Worm (Caenorhabditis elegans) whole organism, young adult: ENCODE measurements around the gene pitr-2.

Experiments
- B0261.1 ChIP-seq: sonication (generic microtip); optimal IDR thresholded peaks from 2 replicates; lab custom pipeline; 2016; ENCODE audit warnings: mild to moderate bottlenecking, missing genetic modification characterization, moderate library complexity, missing compliant biosample characterization
- F23B12.7 ChIP-seq: sonication (generic microtip); optimal IDR thresholded peaks from 2 replicates; lab custom pipeline; 2017; ENCODE audit warnings: missing genetic modification characterization, mild to moderate bottlenecking, missing compliant biosample characterization, antibody characterized with exemption, moderate library complexity; ENCODE audit not compliant: insufficient read depth
- F49E8.2 ChIP-seq: sonication (generic microtip); optimal IDR thresholded peaks from 3 replicates; lab custom pipeline; 2017; ENCODE audit warnings: missing genetic modification characterization, mild to moderate bottlenecking, missing compliant biosample characterization, antibody characterized with exemption, moderate library complexity; ENCODE audit not compliant: insufficient read depth
- K11D2.4 ChIP-seq: fragments of 200-800 bp; sonication (Bioruptor generic); IDR thresholded peaks from 2 replicates; pipeline ENCODE4 v1.3.6; 2022; ENCODE audit warnings: missing genetic modification reagents, missing genetic modification characterization, missing compliant biosample characterization
- T07F8.4 ChIP-seq: sonication (generic microtip); optimal IDR thresholded peaks from 2 replicates; lab custom pipeline; 2016; ENCODE audit warnings: mild to moderate bottlenecking, missing genetic modification characterization, moderate library complexity, missing compliant biosample characterization
- Y53G8AR.9 ChIP-seq: fragments of 200-800 bp; sonication (Bioruptor generic); conservative IDR thresholded peaks from 2 replicates; pipeline ENCODE4 v1.3.6; 2022; ENCODE audit warnings: missing genetic modification reagents, missing genetic modification characterization, missing compliant biosample characterization
- Y56A3A.18 ChIP-seq: fragments of 200-800 bp; sonication (Bioruptor generic); IDR thresholded peaks from 2 replicates; pipeline ENCODE4 v1.3.6; 2022; ENCODE audit warnings: missing genetic modification reagents, missing genetic modification characterization, missing compliant biosample characterization
- Y67H2A.10 ChIP-seq: fragments of 200-800 bp; sonication (Bioruptor generic); conservative IDR thresholded peaks from 2 replicates; pipeline ENCODE4 v1.3.6; 2022; ENCODE audit warnings: missing genetic modification reagents, missing genetic modification characterization, missing compliant biosample characterization
- ZK185.1 ChIP-seq: sonication (generic microtip); optimal IDR thresholded peaks from 2 replicates; lab custom pipeline; 2016; ENCODE audit warnings: mild to moderate bottlenecking, missing genetic modification characterization, missing compliant biosample characterization; ENCODE audit not compliant: poor library complexity, severe bottlenecking
- ceh-79 ChIP-seq: sonication (generic microtip); optimal IDR thresholded peaks from 2 replicates; lab custom pipeline; 2017; ENCODE audit warnings: mild to moderate bottlenecking, missing genetic modification characterization, missing compliant biosample characterization
- dpff-1 ChIP-seq: sonication (generic microtip); optimal IDR thresholded peaks from 2 replicates; lab custom pipeline; 2017; ENCODE audit warnings: mild to moderate bottlenecking, missing genetic modification characterization, missing compliant biosample characterization
- egl-18 ChIP-seq: fragments of 200-800 bp; sonication (Bioruptor generic); IDR thresholded peaks from 2 replicates; pipeline ENCODE4 v1.3.6; 2022; ENCODE audit warnings: missing genetic modification reagents, missing genetic modification characterization, missing compliant biosample characterization
- egrh-3 ChIP-seq: fragments of 200-800 bp; sonication (Bioruptor generic); IDR thresholded peaks from 2 replicates; pipeline ENCODE4 v1.3.6; 2022; ENCODE audit warnings: missing genetic modification reagents, missing genetic modification characterization, missing compliant biosample characterization
- ets-4 ChIP-seq: fragments of 200-800 bp; sonication (Bioruptor generic); optimal IDR thresholded peaks from 2 replicates; lab custom pipeline; 2018; ENCODE audit warnings: mild to moderate bottlenecking, missing genetic modification characterization, missing compliant biosample characterization
- hmg-1.2 ChIP-seq: fragments of 200-800 bp; sonication (Bioruptor generic); IDR thresholded peaks from 2 replicates; pipeline ENCODE4 v1.3.6; 2022; ENCODE audit warnings: missing genetic modification reagents, missing genetic modification characterization, missing compliant biosample characterization
- hrde-1 ChIP-seq: sonication (generic microtip); optimal IDR thresholded peaks from 2 replicates; lab custom pipeline; 2016; ENCODE audit warnings: missing genetic modification characterization, mild to moderate bottlenecking, missing compliant biosample characterization, moderate library complexity, missing genotype, missing genetic modification reagents, borderline replicate concordance
- lin-35 ChIP-seq, 3 experiments: fragments of 150-350 bp in 2 of 3; sonication (generic microtip) in 1 of 3; optimal IDR thresholded peaks; 2 replicates each; lab custom pipeline; 2014 to 2018; ENCODE audit warnings: missing biosample characterization in 3 of 3, missing genetic modification characterization in 3 of 3, missing genetic modification reagents in 3 of 3
- lin-54 ChIP-seq: fragments of 200-800 bp; sonication (Bioruptor generic); optimal IDR thresholded peaks from 2 replicates; lab custom pipeline; 2018; ENCODE audit warnings: mild to moderate bottlenecking, missing genetic modification characterization, missing compliant biosample characterization
- madf-8 ChIP-seq: fragments of 200-800 bp; sonication (Bioruptor generic); conservative IDR thresholded peaks from 2 replicates; pipeline ENCODE4 v1.3.6; 2022; ENCODE audit warnings: missing genetic modification reagents, missing genetic modification characterization, missing compliant biosample characterization
- mel-28 ChIP-seq: sonication (generic microtip); optimal IDR thresholded peaks from 2 replicates; lab custom pipeline; 2016; ENCODE audit warnings: borderline replicate concordance, mild to moderate bottlenecking, missing genetic modification characterization, missing compliant biosample characterization
- nfya-1 ChIP-seq: sonication (generic microtip); optimal IDR thresholded peaks from 2 replicates; lab custom pipeline; 2017; ENCODE audit warnings: antibody characterized with exemption, missing compliant biosample characterization, missing genetic modification characterization, borderline replicate concordance; ENCODE audit not compliant: insufficient read depth
- pbrm-1 ChIP-seq: fragments of 200-800 bp; sonication (Bioruptor generic); IDR thresholded peaks from 2 replicates; pipeline ENCODE4 v1.3.6; 2022; ENCODE audit warnings: missing genetic modification reagents, missing genetic modification characterization, missing compliant biosample characterization
- pha-4 ChIP-seq: fragments of 150-350 bp; sonication (generic microtip); optimal IDR thresholded peaks from 2 replicates; lab custom pipeline; 2014; ENCODE audit warnings: missing biosample characterization, missing genetic modification reagents, missing genetic modification characterization
- repo-1 ChIP-seq: sonication (generic microtip); optimal IDR thresholded peaks from 2 replicates; lab custom pipeline; 2017; ENCODE audit warnings: mild to moderate bottlenecking, missing genetic modification characterization, missing compliant biosample characterization
- rpc-1 ChIP-seq, 2 experiments: fragments of 150-350 bp in 1 of 2; sonication (generic microtip) in 1 of 2; optimal IDR thresholded peaks; 2 replicates each; lab custom pipeline; 2014 to 2018; ENCODE audit warnings: missing biosample characterization in 1 of 2, missing genetic modification characterization in 1 of 2, missing genetic modification reagents in 1 of 2, missing genotype in 1 of 2
- unc-130 ChIP-seq: sonication (generic microtip); optimal IDR thresholded peaks from 2 replicates; lab custom pipeline; 2016; ENCODE audit warnings: missing genetic modification reagents, missing genetic modification characterization, missing compliant biosample characterization
- zfh-2 ChIP-seq: fragments of 200-800 bp; sonication (Bioruptor generic); conservative IDR thresholded peaks from 2 replicates; pipeline ENCODE4 v1.3.6; 2022; ENCODE audit warnings: missing genetic modification reagents, missing genetic modification characterization, missing compliant biosample characterization
- zim-3 ChIP-seq: sonication (generic microtip); optimal IDR thresholded peaks from 2 replicates; lab custom pipeline; 2017; ENCODE audit warnings: mild to moderate bottlenecking, missing genetic modification characterization, moderate library complexity, missing compliant biosample characterization
- ztf-18 ChIP-seq: sonication (generic microtip); optimal IDR thresholded peaks from 2 replicates; lab custom pipeline; 2016; ENCODE audit warnings: missing genotype, mild to moderate bottlenecking, missing genetic modification characterization, missing compliant biosample characterization
- ztf-25 ChIP-seq: fragments of 200-800 bp; sonication (Bioruptor generic); IDR thresholded peaks from 2 replicates; pipeline ENCODE4 v1.3.6; 2022; ENCODE audit warnings: missing genetic modification reagents, missing genetic modification characterization, missing compliant biosample characterization
- ztf-26 ChIP-seq: sonication (generic microtip); optimal IDR thresholded peaks from 2 replicates; lab custom pipeline; 2017; ENCODE audit warnings: missing genetic modification characterization, missing compliant biosample characterization
- ztf-28 ChIP-seq: fragments of 200-800 bp; sonication (Bioruptor generic); IDR thresholded peaks from 2 replicates; pipeline ENCODE4 v1.3.6; 2022; ENCODE audit warnings: missing genetic modification reagents, missing genetic modification characterization, missing compliant biosample characterization

pitr-2 gene

ce11 chrV:9162955-9163468 lies 25.5 kb upstream of the pitr-2 start, which contains the start of gene col-145:
TSS of gene col-145 (minus strand) at chrV:9163005.
- TF ChIP-seq zim-3 (no peak), lin-54 (GFP tag; lab: Kevin White, UChicago) (no peak), pha-4 (tag; lab: Kevin White, UChicago) (no peak), ZK185.1 (tag; lab: Kevin White, UChicago) (no peak), madf-8 (GFP tag; lab: Robert Waterston, UW) (no peak), dpff-1 (tag; lab: Kevin White, UChicago) (no peak), hmg-1.2 (GFP tag; lab: Robert Waterston, UW) (no peak), rpc-1 (optimal IDR thresholded peaks at IDR 0.05; lab: Kevin White, UChicago) (no peak), rpc-1 (tag; optimal IDR thresholded peaks at IDR 0.05; lab: Kevin White, UChicago) (no peak), T07F8.4 (tag; lab: Kevin White, UChicago) (no peak), Y56A3A.18 (GFP tag; lab: Robert Waterston, UW) (no peak), mel-28 (tag; lab: Kevin White, UChicago) (no peak), K11D2.4 (no peak), zfh-2 (GFP tag; lab: Robert Waterston, UW) (no peak), ets-4 (GFP tag; lab: Kevin White, UChicago) (no peak), ztf-26 (no peak), B0261.1 (tag; lab: Kevin White, UChicago) (no peak), ztf-18 (tag; lab: Kevin White, UChicago) (no peak)
- TF ChIP-seq, all 124 proteins: peak for 0

- no peak for TF ChIP-seq pbrm-1 (GFP tag; lab: Robert Waterston, UW)
- TF ChIP-seq pha-4 (tag; lab: Kevin White, UChicago): no peak
- TF ChIP-seq ztf-18 (tag; lab: Kevin White, UChicago): no peak
- TF ChIP-seq Y67H2A.10 (GFP tag; lab: Robert Waterston, UW): no peak
- TF ChIP-seq zfh-2 (GFP tag; lab: Robert Waterston, UW): peak; percentile 85
- 0 out of 2 replicates have a peak, but pooled peaks have one; percentile 29 for TF ChIP-seq ztf-28 (GFP tag; lab: Robert Waterston, UW)
- no peak for TF ChIP-seq ztf-25
- TF ChIP-seq K11D2.4: no peak
- TF ChIP-seq nfya-1 (tag; lab: Kevin White, UChicago): no peak
- peak; percentile 87 for TF ChIP-seq egrh-3 (GFP tag; lab: Robert Waterston, UW)
These were observed 24.7 kb upstream of the pitr-2 start for ce11 chrV:9162118-9162729.

- no peak for TF ChIP-seq egl-18 (GFP tag; lab: Robert Waterston, UW)
- TF ChIP-seq F49E8.2 (tag; lab: Kevin White, UChicago): no peak
- no peak for TF ChIP-seq ZK185.1 (tag; lab: Kevin White, UChicago)
- no peak for TF ChIP-seq repo-1 (tag; lab: Kevin White, UChicago)
- no peak for TF ChIP-seq B0261.1 (tag; lab: Kevin White, UChicago)
- no peak for TF ChIP-seq T07F8.4 (tag; lab: Kevin White, UChicago)
- TF ChIP-seq unc-130 (GFP tag; lab: Kevin White, UChicago): no peak
- no peak for TF ChIP-seq ceh-79
- TF ChIP-seq lin-35 (GFP tag; optimal IDR thresholded peaks at IDR 0.05; lab: Kevin White, UChicago): no peak
- no peak for TF ChIP-seq F23B12.7 (tag; lab: Kevin White, UChicago)
- TF ChIP-seq Y53G8AR.9 (GFP tag; lab: Robert Waterston, UW): no peak
- TF ChIP-seq Y67H2A.10 (GFP tag; lab: Robert Waterston, UW): no peak
- TF ChIP-seq hrde-1 (tag; lab: Kevin White, UChicago): no peak
These were observed 22.8 kb upstream of the pitr-2 start, which contains the start of gene col-144 for ce11 chrV:9160224-9160886. TSS of gene col-144 (minus strand) at chrV:9160642.
